Worm (Caenorhabditis elegans) whole organism, L1 larva: Measurements from ENCODE around the gene camt-1.

Experiments used
- elt-3 ChIP-seq, 6 experiments: fragments of 150-350 bp in 1 of 6; sonication (generic microtip); optimal IDR thresholded peaks; 2 replicates each; lab custom pipeline; 2017 to 2018; ENCODE audit warnings: missing biosample characterization in 6 of 6, missing genetic modification characterization in 6 of 6, inconsistent platforms in 1 of 6
- lin-13 ChIP-seq: fragments of 150-350 bp; optimal IDR thresholded peaks from 2 replicates; lab custom pipeline; 2014; ENCODE audit warnings: missing biosample characterization, missing genetic modification reagents, missing genetic modification characterization
- rnt-1 ChIP-seq: sonication (generic microtip); optimal IDR thresholded peaks from 2 replicates; lab custom pipeline; 2016; ENCODE audit warnings: mild to moderate bottlenecking, missing genetic modification characterization, moderate library complexity, missing compliant biosample characterization

ce11 chrII:4543568-4543967 is 38.6 kb upstream of the camt-1 start, which contains the start of gene sra-34:
- no peak for TF ChIP-seq lin-13
- no peak for TF ChIP-seq elt-3 (tag; optimal IDR thresholded peaks at IDR 0.05; lab: Kevin White, UChicago)
- TF ChIP-seq rnt-1 = no peak
